Worm (Caenorhabditis elegans) whole organism, L4 larva: ENCODE measurements around the gene Y47D7A.2.

Experiments
- dpl-1 ChIP-seq: fragments of 150-350 bp; optimal IDR thresholded peaks from 2 replicates; lab custom pipeline; 2014; ENCODE audit warnings: missing biosample characterization, missing genetic modification reagents, missing genetic modification characterization
- hlh-30 ChIP-seq: sonication (generic microtip); optimal IDR thresholded peaks from 2 replicates; lab custom pipeline; 2017; ENCODE audit warnings: antibody characterized with exemption, mild to moderate bottlenecking, missing genetic modification characterization, missing compliant biosample characterization; ENCODE audit not compliant: insufficient read depth
- lsy-2 ChIP-seq, 2 experiments: fragments of 150-350 bp in 1 of 2; sonication (generic microtip) in 1 of 2; optimal IDR thresholded peaks; 2 replicates each; lab custom pipeline; 2014 to 2017; ENCODE audit warnings: missing biosample characterization in 2 of 2, missing genetic modification characterization in 2 of 2
- snpc-4 ChIP-seq: fragments of 150-350 bp; optimal IDR thresholded peaks from 2 replicates; lab custom pipeline; 2014; ENCODE audit warnings: missing biosample characterization, missing genetic modification characterization

DNA sequence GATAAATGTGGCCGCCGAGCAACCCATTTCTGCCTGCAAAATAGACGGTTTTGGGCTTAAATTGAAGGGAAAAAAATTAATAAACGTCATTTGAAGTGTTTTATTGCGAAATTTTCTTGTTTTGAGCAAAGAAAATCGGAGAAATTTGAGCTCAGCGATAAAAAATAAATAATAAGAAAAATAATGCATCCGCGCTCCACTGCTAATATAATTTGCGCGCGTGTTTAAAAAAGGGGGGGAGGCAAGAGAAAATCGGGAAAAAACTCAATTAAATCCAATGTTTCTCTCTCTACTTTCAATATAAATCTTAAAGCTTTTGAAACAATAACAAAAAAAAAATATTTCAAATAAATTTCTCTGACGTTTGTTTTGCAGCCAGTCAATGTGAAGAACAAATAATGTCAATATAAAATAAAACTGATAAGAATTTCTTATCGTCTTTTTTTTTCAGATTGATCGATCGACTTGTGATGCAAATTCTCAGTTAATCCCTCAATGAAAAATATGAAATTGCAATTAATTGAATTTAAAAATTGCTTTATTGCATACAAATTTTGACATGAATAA, 30.5 kb downstream of the Y47D7A.2 start, which contains the start of gene rft-2:
- TF ChIP-seq hlh-30 (tag; lab: Kevin White, UChicago) (peak; percentile 6), lsy-2 (tag; optimal IDR thresholded peaks at IDR 0.05; lab: Kevin White, UChicago) (peak in 1 of 2 experiments; percentile 72), snpc-4 (tag; lab: Kevin White, UChicago) (no peak), dpl-1 (GFP tag; lab: Kevin White, UChicago) (peak; percentile 91)
